Worm (Caenorhabditis elegans) whole organism, L4 larva: Measurements from ENCODE around the gene ftr-1.

Source experiments
- F26F4.8 ChIP-seq: fragments of 200-800 bp; sonication (Bioruptor generic); conservative IDR thresholded peaks from 2 replicates; pipeline ENCODE4 v1.3.6; 2022; ENCODE audit warnings: missing genetic modification characterization, missing compliant biosample characterization
- F49E8.2 ChIP-seq: sonication (generic microtip); optimal IDR thresholded peaks from 2 replicates; lab custom pipeline; 2016; ENCODE audit warnings: missing compliant biosample characterization, mild to moderate bottlenecking, missing genetic modification characterization, borderline replicate concordance
- aha-1 ChIP-seq: fragments of 150-350 bp; peaks from one replicate; lab custom pipeline; 2014; ENCODE audit warnings: missing biosample characterization, missing genetic modification characterization
- aly-2 ChIP-seq: sonication (generic microtip); optimal IDR thresholded peaks from 2 replicates; lab custom pipeline; 2018; ENCODE audit warnings: missing biosample characterization, missing genetic modification characterization
- arid-1 ChIP-seq: fragments of 200-800 bp; sonication (Bioruptor generic); conservative IDR thresholded peaks from 2 replicates; pipeline ENCODE4 v1.3.6; 2022; ENCODE audit warnings: missing genetic modification reagents, missing genetic modification characterization, missing compliant biosample characterization
- attf-4 ChIP-seq: sonication (generic microtip); optimal IDR thresholded peaks from 3 replicates; lab custom pipeline; 2017; ENCODE audit warnings: missing biosample characterization, missing genetic modification characterization
- ceh-20 ChIP-seq: fragments of 200-800 bp; sonication (Bioruptor generic); IDR thresholded peaks from 2 replicates; pipeline ENCODE4 v1.3.6; 2022; ENCODE audit warnings: missing genetic modification reagents, missing genetic modification characterization, missing compliant biosample characterization
- dpl-1 ChIP-seq: fragments of 150-350 bp; optimal IDR thresholded peaks from 2 replicates; lab custom pipeline; 2014; ENCODE audit warnings: missing biosample characterization, missing genetic modification reagents, missing genetic modification characterization
- egl-27 ChIP-seq: sonication (generic microtip); optimal IDR thresholded peaks from 3 replicates; lab custom pipeline; 2017; ENCODE audit warnings: missing biosample characterization, missing genetic modification reagents, missing genetic modification characterization
- fos-1 ChIP-seq: fragments of 150-350 bp; optimal IDR thresholded peaks from 2 replicates; lab custom pipeline; 2014; ENCODE audit warnings: missing biosample characterization, missing genetic modification characterization
- jun-1 ChIP-seq: fragments of 150-350 bp; optimal IDR thresholded peaks from 2 replicates; lab custom pipeline; 2014; ENCODE audit warnings: missing biosample characterization, missing genetic modification reagents, missing genetic modification characterization
- lin-1 ChIP-seq: fragments of 200-800 bp; sonication (Bioruptor generic); IDR thresholded peaks from 2 replicates; pipeline ENCODE4 v1.3.6; 2022; ENCODE audit warnings: missing genetic modification reagents, missing genetic modification characterization, missing compliant biosample characterization
- lin-38 ChIP-seq: fragments of 200-800 bp; sonication (Bioruptor generic); IDR thresholded peaks from 2 replicates; pipeline ENCODE4 v1.3.6; 2022; ENCODE audit warnings: missing genetic modification reagents, missing genetic modification characterization, missing compliant biosample characterization
- lin-39 ChIP-seq: fragments of 150-350 bp; optimal IDR thresholded peaks from 2 replicates; lab custom pipeline; 2014; ENCODE audit warnings: missing biosample characterization, missing genetic modification reagents, missing genetic modification characterization
- lir-3 ChIP-seq: sonication (generic microtip); optimal IDR thresholded peaks from 2 replicates; lab custom pipeline; 2016; ENCODE audit warnings: mild to moderate bottlenecking, missing genetic modification characterization, missing compliant biosample characterization
- madf-5 ChIP-seq, 2 experiments: fragments of 200-800 bp; sonication (Bioruptor generic); IDR thresholded peaks; 2 replicates each; pipeline ENCODE4 v1.3.6; 2022; ENCODE audit warnings: missing compliant biosample characterization in 2 of 2, missing genetic modification characterization in 2 of 2
- mes-2 ChIP-seq: sonication (generic microtip); optimal IDR thresholded peaks from 2 replicates; lab custom pipeline; 2016; ENCODE audit warnings: missing genotype, mild to moderate bottlenecking, missing genetic modification characterization, missing compliant biosample characterization; ENCODE audit not compliant: poor library complexity, severe bottlenecking
- nhr-25 ChIP-seq: sonication (generic microtip); optimal IDR thresholded peaks from 2 replicates; lab custom pipeline; 2017; ENCODE audit warnings: missing genetic modification characterization, mild to moderate bottlenecking, missing compliant biosample characterization, antibody characterized with exemption, moderate library complexity, borderline replicate concordance; ENCODE audit not compliant: insufficient read depth
- nhr-28 ChIP-seq: fragments of 150-350 bp; optimal IDR thresholded peaks from 2 replicates; lab custom pipeline; 2014; ENCODE audit warnings: missing biosample characterization, missing genetic modification characterization
- nhr-42 ChIP-seq: fragments of 200-800 bp; sonication (Bioruptor generic); IDR thresholded peaks from 2 replicates; pipeline ENCODE4 v1.3.6; 2022; ENCODE audit warnings: missing genetic modification characterization, missing compliant biosample characterization
- nhr-6 ChIP-seq: fragments of 150-350 bp; optimal IDR thresholded peaks from 2 replicates; lab custom pipeline; 2014; ENCODE audit warnings: missing biosample characterization, missing genetic modification characterization
- nhr-77 ChIP-seq: fragments of 150-350 bp; optimal IDR thresholded peaks from 2 replicates; lab custom pipeline; 2014; ENCODE audit warnings: missing biosample characterization, missing genetic modification characterization
- pqm-1 ChIP-seq: sonication (generic microtip); optimal IDR thresholded peaks from 2 replicates; lab custom pipeline; 2017; ENCODE audit warnings: missing biosample characterization, missing genetic modification characterization
- spr-1 ChIP-seq: sonication (generic microtip); optimal IDR thresholded peaks from 2 replicates; lab custom pipeline; 2016; ENCODE audit warnings: mild to moderate bottlenecking, missing genetic modification characterization, missing compliant biosample characterization
- tra-1 ChIP-seq: fragments of 200-800 bp; sonication (Bioruptor generic); IDR thresholded peaks from 2 replicates; pipeline ENCODE4 v1.3.6; 2022; ENCODE audit warnings: missing genetic modification reagents, missing genetic modification characterization, missing compliant biosample characterization
- unc-130 ChIP-seq: sonication (generic microtip); optimal IDR thresholded peaks from 2 replicates; lab custom pipeline; 2016; ENCODE audit warnings: missing genetic modification reagents, missing genetic modification characterization, missing compliant biosample characterization
- unc-62 ChIP-seq, 3 experiments: fragments of 150-350 bp in 1 of 3; sonication (generic microtip); optimal IDR thresholded peaks in 2 of 3; peaks in 1 of 3; 1 replicate in 1 of 3; 2 replicates in 2 of 3; lab custom pipeline; 2014 to 2017; ENCODE audit warnings: missing biosample characterization in 3 of 3, missing genetic modification characterization in 3 of 3, missing genetic modification reagents in 3 of 3, missing genotype in 1 of 3
- vab-7 ChIP-seq: fragments of 200-800 bp; sonication (Bioruptor generic); IDR thresholded peaks from 2 replicates; pipeline ENCODE4 v1.3.6; 2022; ENCODE audit warnings: missing genetic modification reagents, missing genetic modification characterization, missing compliant biosample characterization
- zag-1 ChIP-seq: fragments of 150-350 bp; optimal IDR thresholded peaks from 2 replicates; lab custom pipeline; 2014; ENCODE audit warnings: missing biosample characterization, missing genetic modification characterization
- zfp-2 ChIP-seq: sonication (generic microtip); optimal IDR thresholded peaks from 2 replicates; lab custom pipeline; 2016; ENCODE audit warnings: mild to moderate bottlenecking, missing genetic modification characterization, missing compliant biosample characterization
- zfp-3 ChIP-seq: fragments of 200-800 bp; sonication (Bioruptor generic); conservative IDR thresholded peaks from 2 replicates; pipeline ENCODE4 v1.3.6; 2022; ENCODE audit warnings: missing genetic modification reagents, missing genetic modification characterization, missing compliant biosample characterization

The ftr-1 gene

ce11 chrV:20182311-20182710, 14.5 kb upstream of the ftr-1 start:
- no peak for TF ChIP-seq nhr-28 (tag; lab: Kevin White, UChicago)
- no peak for TF ChIP-seq ceh-20 (GFP tag; lab: Robert Waterston, UW)
- no peak for TF ChIP-seq spr-1 (tag; lab: Kevin White, UChicago)
- no peak for TF ChIP-seq madf-5 (GFP tag; IDR thresholded peaks at IDR 0.05; lab: Robert Waterston, UW)
- TF ChIP-seq, all 104 proteins: peak for 0

ce11 chrV:20186579-20186978, 10.2 kb upstream of the ftr-1 start, which contains the start of gene srz-16:
Gene srz-16, minus strand, starts transcription at chrV:20186679.
- TF ChIP-seq nhr-25 (tag; lab: Kevin White, UChicago) (no peak), unc-130 (GFP tag; lab: Kevin White, UChicago) (no peak)

- TF ChIP-seq egl-27 (tag; lab: Kevin White, UChicago), result no peak
- TF ChIP-seq aha-1 (tag; lab: Kevin White, UChicago), result peak; percentile 36
Measured at ce11 chrV:20188790-20189189, 8.0 kb upstream of the ftr-1 start, which contains the start of gene fbxa-116. Gene fbxa-116, minus strand, starts transcription at chrV:20188890.

ce11 chrV:20192102-20192880, 4.5 kb upstream of the ftr-1 start, which contains the start of the genes fbxa-115 and Y113G7B.27:
Gene fbxa-115, minus strand, starts transcription at chrV:20192152.
Gene Y113G7B.27, plus strand, starts transcription at chrV:20192830.
- TF ChIP-seq dpl-1 (GFP tag; lab: Kevin White, UChicago), result no peak

- TF ChIP-seq lin-39 (tag; lab: Kevin White, UChicago) (no peak), vab-7 (GFP tag; lab: Robert Waterston, UW) (no peak), attf-4 (tag; lab: Kevin White, UChicago) (no peak), F49E8.2 (no peak), nhr-42 (GFP tag; lab: Robert Waterston, UW) (no peak), jun-1 (tag; lab: Kevin White, UChicago) (no peak), nhr-6 (tag; lab: Kevin White, UChicago) (no peak), zag-1 (tag; lab: Kevin White, UChicago) (no peak), lir-3 (no peak), nhr-77 (no peak), pqm-1 (tag; lab: Kevin White, UChicago) (no peak), tra-1 (GFP tag; lab: Robert Waterston, UW) (no peak), zfp-2 (no peak), fos-1 (tag; lab: Kevin White, UChicago) (no peak), unc-62 (GFP tag; optimal IDR thresholded peaks at IDR 0.05 in 1 of 2; lab: Kevin White, UChicago) (no peak), unc-62 (tag; optimal IDR thresholded peaks at IDR 0.05; lab: Kevin White, UChicago) (no peak), lin-38 (GFP tag; lab: Robert Waterston, UW) (no peak)
Measured at ce11 chrV:20195451-20196036, 1.2 kb upstream of the ftr-1 start, which contains the start of the genes srh-217 and Y113G7B.28. Gene srh-217, minus strand, starts transcription at chrV:20195551. Gene Y113G7B.28, plus strand, starts transcription at chrV:20195986.

- TF ChIP-seq nhr-28 (tag; lab: Kevin White, UChicago) (no peak), zag-1 (tag; lab: Kevin White, UChicago) (no peak), attf-4 (tag; lab: Kevin White, UChicago) (no peak), zfp-3 (GFP tag; lab: Robert Waterston, UW) (no peak), aly-2 (tag; lab: Kevin White, UChicago) (no peak), F26F4.8 (GFP tag; lab: Robert Waterston, UW) (no peak), nhr-25 (tag; lab: Kevin White, UChicago) (no peak), arid-1 (GFP tag; lab: Robert Waterston, UW) (no peak), lin-1 (GFP tag; lab: Robert Waterston, UW) (no peak), mes-2 (tag; lab: Kevin White, UChicago) (no peak)
Measured at ce11 chrV:20198954-20199353, 2.2 kb downstream of the ftr-1 start, which contains the start of gene fog-2. Gene fog-2, plus strand, starts transcription at chrV:20199254.
